Worm (Caenorhabditis elegans): ENCODE data around the gene srw-140.

srw-140 gene

ce11 chrV:5131380-5131779 is 34.1 kb upstream of the srw-140 start:
- no peak for TF ChIP-seq pat-9 (tag; optimal IDR thresholded peaks at IDR 0.05)
- TF ChIP-seq elt-4 (tag; optimal IDR thresholded peaks at IDR 0.05), result no peak
- no peak for TF ChIP-seq K09A11.1 (tag; optimal IDR thresholded peaks at IDR 0.05; ENCODE audit: insufficient read depth)
- TF ChIP-seq ttx-3 (tag; optimal IDR thresholded peaks at IDR 0.05), result no peak
- TF ChIP-seq pax-1 (tag; optimal IDR thresholded peaks at IDR 0.05), result no peak
- no peak for TF ChIP-seq hlh-13 (GFP tag; optimal IDR thresholded peaks at IDR 0.05)
- no peak for TF ChIP-seq hlh-30 (tag; optimal IDR thresholded peaks at IDR 0.05; ENCODE audit: insufficient read depth)

DNA sequence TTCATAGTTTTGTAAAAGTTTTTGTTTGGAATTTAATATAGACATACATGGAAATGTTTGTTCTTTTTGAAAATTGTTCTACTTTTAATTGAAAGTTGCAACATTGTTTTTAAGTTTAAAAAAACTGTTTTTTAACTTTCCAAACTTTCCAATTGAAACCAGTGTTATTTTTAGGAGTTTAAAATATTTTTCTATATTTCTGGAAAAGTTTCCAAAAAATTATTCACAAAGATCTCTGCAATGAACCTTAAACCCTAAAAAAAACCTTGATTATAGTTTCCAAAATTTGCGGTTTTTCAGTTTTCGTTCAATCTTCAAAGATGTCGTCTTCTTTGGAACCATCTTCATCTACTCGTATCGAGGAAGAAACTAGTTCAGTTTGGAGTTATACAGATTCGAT is 33.1 kb upstream of the srw-140 start, which contains the start of gene F14F9.4:
F14F9.4 (plus strand) TSS at position 301 of the 400 bp plus-strand sequence.
- TF ChIP-seq sox-4 (tag; optimal IDR thresholded peaks at IDR 0.05) (no peak), C08G9.2 (tag; optimal IDR thresholded peaks at IDR 0.05) (no peak), pax-1 (tag; optimal IDR thresholded peaks at IDR 0.05) (no peak), unc-86 (tag; optimal IDR thresholded peaks at IDR 0.05) (no peak), T23F11.4 (GFP tag; optimal IDR thresholded peaks at IDR 0.05) (no peak), ets-4 (tag; optimal IDR thresholded peaks at IDR 0.05) (no peak), lin-11 (tag; optimal IDR thresholded peaks at IDR 0.05) (no peak), dmd-4 (tag; optimal IDR thresholded peaks at IDR 0.05; ENCODE audit: borderline replicate concordance) (no peak), nfya-1 (tag; optimal IDR thresholded peaks at IDR 0.05) (no peak), hlh-6 (tag; optimal IDR thresholded peaks at IDR 0.05) (no peak), fkh-6 (tag; optimal IDR thresholded peaks at IDR 0.05) (no peak)

DNA sequence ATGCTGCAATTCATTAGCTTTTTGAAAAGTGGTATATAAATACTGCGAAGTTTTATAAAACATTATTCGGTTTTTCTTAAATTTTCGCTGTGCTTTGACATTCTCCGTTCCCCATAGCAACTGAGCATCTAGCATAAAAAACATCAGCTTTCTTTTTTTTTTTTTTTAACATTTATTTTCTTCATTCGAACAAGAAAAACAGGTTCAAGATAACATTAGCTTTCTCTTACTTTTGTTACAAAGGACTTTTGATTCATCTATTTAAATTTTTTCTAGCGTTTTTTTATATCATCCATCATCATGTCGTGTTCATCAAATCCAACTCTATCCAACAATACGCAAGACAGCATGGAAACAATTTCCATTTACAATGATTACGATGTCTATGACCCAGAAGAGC is 27.6 kb upstream of the srw-140 start, which contains the start of gene F14F9.3:
F14F9.3 (plus strand) TSS at position 301 of the 400 bp plus-strand sequence.
- TF ChIP-seq hlh-30 (tag; optimal IDR thresholded peaks at IDR 0.05; ENCODE audit: insufficient read depth) (no peak), dmd-4 (tag; optimal IDR thresholded peaks at IDR 0.05; ENCODE audit: borderline replicate concordance) (no peak), ama-1 (optimal IDR thresholded peaks at IDR 0.05) (no peak), ceh-9 (tag; optimal IDR thresholded peaks at IDR 0.05) (no peak), K02D7.2 (tag; optimal IDR thresholded peaks at IDR 0.05) (no peak), Y22D7AL.16 (tag; optimal IDR thresholded peaks at IDR 0.05) (no peak), hlh-8 (tag; optimal IDR thresholded peaks at IDR 0.05) (no peak), lim-6 (tag; optimal IDR thresholded peaks at IDR 0.05) (no peak)

ce11 chrV:5143785-5144184 is 21.7 kb upstream of the srw-140 start, which contains the start of gene srh-129:
Gene srh-129 (minus strand): TSS chrV:5143885.
- no peak for TF ChIP-seq tbx-2 (tag; optimal IDR thresholded peaks at IDR 0.05)
- no peak for TF ChIP-seq ets-4 (tag; optimal IDR thresholded peaks at IDR 0.05)
- TF ChIP-seq ceh-9 (tag; optimal IDR thresholded peaks at IDR 0.05), result no peak
- no peak for TF ChIP-seq hlh-6 (tag; optimal IDR thresholded peaks at IDR 0.05)
- no peak for TF ChIP-seq lin-11 (tag; optimal IDR thresholded peaks at IDR 0.05)
- TF ChIP-seq eyg-1 (tag; optimal IDR thresholded peaks at IDR 0.05), result no peak
- TF ChIP-seq pha-4 (tag; optimal IDR thresholded peaks at IDR 0.05), result no peak
- no peak for TF ChIP-seq ceh-24 (tag; optimal IDR thresholded peaks at IDR 0.05)
- TF ChIP-seq nhr-232 (tag; optimal IDR thresholded peaks at IDR 0.05), result no peak
- no peak for TF ChIP-seq ceh-34 (tag; optimal IDR thresholded peaks at IDR 0.05)
- no peak for TF ChIP-seq unc-55 (GFP tag; optimal IDR thresholded peaks at IDR 0.05)
- TF ChIP-seq C38D4.7 (GFP tag; optimal IDR thresholded peaks at IDR 0.05), result no peak
- TF ChIP-seq syd-9 (tag; optimal IDR thresholded peaks at IDR 0.05), result no peak

- TF ChIP-seq nhr-11 (tag; optimal IDR thresholded peaks at IDR 0.05), result no peak
- no peak for TF ChIP-seq fkh-10 (GFP tag; optimal IDR thresholded peaks at IDR 0.05)
- no peak for TF ChIP-seq ceh-18 (tag; optimal IDR thresholded peaks at IDR 0.05)
- TF ChIP-seq pros-1 (tag; optimal IDR thresholded peaks at IDR 0.05), result no peak
- no peak for TF ChIP-seq hlh-8 (tag; optimal IDR thresholded peaks at IDR 0.05)
- TF ChIP-seq ceh-6 (GFP tag; optimal IDR thresholded peaks at IDR 0.05), result no peak
- TF ChIP-seq madf-2 (tag; optimal IDR thresholded peaks at IDR 0.05), result no peak
- no peak for TF ChIP-seq nfya-1 (tag; optimal IDR thresholded peaks at IDR 0.05)
- no peak for TF ChIP-seq elt-4 (tag; optimal IDR thresholded peaks at IDR 0.05)
- TF ChIP-seq odd-2 (tag; optimal IDR thresholded peaks at IDR 0.05), result no peak
- no peak for TF ChIP-seq unc-55 (GFP tag; optimal IDR thresholded peaks at IDR 0.05)
- TF ChIP-seq F13H6.1 (tag; optimal IDR thresholded peaks at IDR 0.05), result no peak
- no peak for TF ChIP-seq pat-9 (tag; optimal IDR thresholded peaks at IDR 0.05)
- TF ChIP-seq T23F11.4 (GFP tag; optimal IDR thresholded peaks at IDR 0.05), result no peak
- TF ChIP-seq syd-9 (tag; optimal IDR thresholded peaks at IDR 0.05), result no peak
- no peak for TF ChIP-seq unc-42 (tag; optimal IDR thresholded peaks at IDR 0.05)
- no peak for TF ChIP-seq ceh-2 (tag; optimal IDR thresholded peaks at IDR 0.05)
- no peak for TF ChIP-seq eyg-1 (tag; optimal IDR thresholded peaks at IDR 0.05)
- no peak for TF ChIP-seq zip-5 (tag; optimal IDR thresholded peaks at IDR 0.05)
These were observed 21.0 kb upstream of the srw-140 start, which contains the start of gene F14F9.2 for ce11 chrV:5144541-5144940. Gene F14F9.2 (plus strand): TSS chrV:5144841.
